Worm (Caenorhabditis elegans) whole organism, early embryonic: ENCODE data around the gene T05A8.1.

ENCODE experiments used
- ama-1 ChIP-seq: fragments of 150-350 bp; optimal IDR thresholded peaks from 2 replicates; lab custom pipeline; 2014
- hmbx-1 ChIP-seq: sonication (generic microtip); optimal IDR thresholded peaks from 2 replicates; lab custom pipeline; 2016; ENCODE audit warnings: mild to moderate bottlenecking, missing genetic modification characterization, missing compliant biosample characterization
- scrt-1 ChIP-seq: fragments of 200-800 bp; sonication (Bioruptor generic); IDR thresholded peaks from 2 replicates; pipeline ENCODE4 v1.3.6; 2022; ENCODE audit warnings: missing genetic modification characterization, missing compliant biosample characterization
- sea-1 ChIP-seq: fragments of 200-800 bp; sonication (Bioruptor generic); conservative IDR thresholded peaks from 2 replicates; pipeline ENCODE4 v1.3.6; 2022; ENCODE audit warnings: missing genetic modification characterization, missing compliant biosample characterization
- tra-4 ChIP-seq: sonication (generic microtip); optimal IDR thresholded peaks from 2 replicates; lab custom pipeline; 2017; ENCODE audit warnings: missing genetic modification characterization, missing compliant biosample characterization

ce11 chrII:2752536-2752935 is 42.7 kb upstream of the T05A8.1 start, which contains the start of gene F29A7.6:
- no peak for TF ChIP-seq scrt-1
- no peak; the same call in 1 of the 2 replicates for TF ChIP-seq sea-1
- TF ChIP-seq ama-1 = no peak
- TF ChIP-seq tra-4 (tag; lab: Kevin White, UChicago) = no peak
- no peak for TF ChIP-seq hmbx-1 (tag; lab: Kevin White, UChicago)
